Fruit fly (Drosophila melanogaster) whole organism, embryonic: ENCODE results near the gene AlkB.

ENCODE experiments used
- ATbp ChIP-seq: fragments of 200-800 bp; sonication (Bioruptor generic); optimal IDR thresholded peaks from 2 replicates; lab custom pipeline; 2017; ENCODE audit warnings: missing biosample characterization, mild to moderate bottlenecking, missing genetic modification characterization, missing genetic modification reagents
- Adf1 ChIP-seq: fragments of 200-800 bp; sonication (Bioruptor generic); IDR thresholded peaks from 2 replicates; pipeline ENCODE4 v1.3.6; 2022; ENCODE audit warnings: missing biosample characterization, missing genetic modification characterization
- Atf3 ChIP-seq: fragments of 200-800 bp; sonication (Bioruptor generic); optimal IDR thresholded peaks from 3 replicates; lab custom pipeline; 2016; ENCODE audit warnings: missing biosample characterization, missing genetic modification characterization
- Bgb ChIP-seq: fragments of 200-800 bp; sonication (Bioruptor generic); IDR thresholded peaks from 2 replicates; pipeline ENCODE4 v1.3.6; 2022; ENCODE audit warnings: missing biosample characterization, missing genetic modification characterization; ENCODE audit not compliant: partially characterized antibody
- CG1024 ChIP-seq: fragments of 200-800 bp; sonication (Bioruptor generic); IDR thresholded peaks from 2 replicates; pipeline ENCODE4 v1.3.6; 2022; ENCODE audit warnings: missing biosample characterization, missing genetic modification characterization
- CG10366 ChIP-seq: fragments of 200-800 bp; sonication (Bioruptor generic); IDR thresholded peaks from 2 replicates; pipeline ENCODE4 v1.3.6; 2022; ENCODE audit warnings: missing biosample characterization, missing genetic modification characterization
- CG10462 ChIP-seq: fragments of 200-800 bp; sonication (Bioruptor generic); optimal IDR thresholded peaks from 2 replicates; lab custom pipeline; 2016; ENCODE audit warnings: missing biosample characterization, missing genetic modification characterization
- CG11085 ChIP-seq: fragments of 200-800 bp; sonication (Bioruptor generic); IDR thresholded peaks from 2 replicates; pipeline ENCODE4 v1.3.6; 2022; ENCODE audit warnings: missing biosample characterization, missing genetic modification characterization
- CG12155 ChIP-seq: fragments of 200-800 bp; sonication (Bioruptor generic); optimal IDR thresholded peaks from 3 replicates; lab custom pipeline; 2016; ENCODE audit warnings: missing biosample characterization, missing genetic modification characterization
- CG13775 ChIP-seq: fragments of 200-800 bp; sonication (Bioruptor generic); optimal IDR thresholded peaks from 3 replicates; lab custom pipeline; 2017; ENCODE audit warnings: missing biosample characterization, mild to moderate bottlenecking, missing genetic modification characterization
- CG14441 ChIP-seq: fragments of 200-800 bp; sonication (Bioruptor generic); IDR thresholded peaks from 2 replicates; pipeline ENCODE4 v1.3.6; 2022; ENCODE audit warnings: missing biosample characterization, missing genetic modification characterization
- CG15269 ChIP-seq: fragments of 200-800 bp; sonication (Bioruptor generic); optimal IDR thresholded peaks from 2 replicates; lab custom pipeline; 2018; ENCODE audit warnings: missing biosample characterization, mild to moderate bottlenecking, missing genetic modification characterization, moderate library complexity
- CG17385 ChIP-seq: fragments of 200-800 bp; sonication (Bioruptor generic); optimal IDR thresholded peaks from 3 replicates; lab custom pipeline; 2018; ENCODE audit warnings: missing biosample characterization, mild to moderate bottlenecking, missing genetic modification characterization
- CG2120 ChIP-seq: fragments of 200-800 bp; sonication (Bioruptor generic); optimal IDR thresholded peaks from 3 replicates; lab custom pipeline; 2016; ENCODE audit warnings: missing biosample characterization, missing genetic modification characterization
- CG30403 ChIP-seq: fragments of 200-800 bp; sonication (Bioruptor generic); optimal IDR thresholded peaks from 3 replicates; lab custom pipeline; 2016; ENCODE audit warnings: missing biosample characterization, missing genetic modification characterization
- CG31441 ChIP-seq: fragments of 200-800 bp; sonication (Bioruptor generic); IDR thresholded peaks from 2 replicates; pipeline ENCODE4 v1.3.6; 2022; ENCODE audit warnings: missing biosample characterization, missing genetic modification characterization
- CG3726 ChIP-seq: fragments of 200-800 bp; sonication (Bioruptor generic); IDR thresholded peaks from 3 replicates; pipeline ENCODE4, ENCODE4 v1.3.6; 2022; ENCODE audit warnings: missing biosample characterization, missing genetic modification characterization
- CG42726 ChIP-seq: fragments of 200-800 bp; sonication (Bioruptor generic); IDR thresholded peaks from 2 replicates; pipeline ENCODE4 v1.3.6; 2022; ENCODE audit warnings: missing biosample characterization, missing genetic modification characterization; ENCODE audit not compliant: partially characterized antibody
- CG4404 ChIP-seq: fragments of 200-800 bp; sonication (Bioruptor generic); IDR thresholded peaks from 2 replicates; pipeline ENCODE4 v1.3.6; 2022; ENCODE audit warnings: missing biosample characterization, missing genetic modification characterization
- CG6765 ChIP-seq: fragments of 200-800 bp; sonication (Bioruptor generic); optimal IDR thresholded peaks from 3 replicates; lab custom pipeline; 2017; ENCODE audit warnings: missing biosample characterization, mild to moderate bottlenecking, missing genetic modification characterization
- CG7963 ChIP-seq: fragments of 200-800 bp; sonication (Bioruptor generic); IDR thresholded peaks from 3 replicates; pipeline ENCODE4 v1.3.6; 2022; ENCODE audit warnings: missing biosample characterization, missing genetic modification characterization; ENCODE audit not compliant: partially characterized antibody
- CG8089 ChIP-seq: fragments of 200-800 bp; sonication (Bioruptor generic); optimal IDR thresholded peaks from 3 replicates; lab custom pipeline; 2016; ENCODE audit warnings: missing biosample characterization, missing genetic modification characterization
- CG8478 ChIP-seq: fragments of >200 bp; optimal IDR thresholded peaks from 2 replicates; lab custom pipeline; 2018
- CG9817 ChIP-seq: fragments of 200-800 bp; sonication (Bioruptor generic); optimal IDR thresholded peaks from 2 replicates; lab custom pipeline; 2018; ENCODE audit warnings: missing biosample characterization, mild to moderate bottlenecking, missing genetic modification characterization, moderate library complexity
- Doc3 ChIP-seq: fragments of 200-800 bp; sonication (Bioruptor generic); IDR thresholded peaks from 3 replicates; pipeline ENCODE4 v1.3.6; 2022; ENCODE audit warnings: missing biosample characterization, missing genetic modification characterization; ENCODE audit not compliant: partially characterized antibody
- Lim3 ChIP-seq: fragments of 200-800 bp; sonication (Bioruptor generic); IDR thresholded peaks from 2 replicates; pipeline ENCODE4 v1.3.6; 2022; ENCODE audit warnings: missing biosample characterization, missing genetic modification characterization
- Meics ChIP-seq: fragments of 200-800 bp; sonication (Bioruptor generic); optimal IDR thresholded peaks from 2 replicates; lab custom pipeline; 2017; ENCODE audit warnings: missing biosample characterization, mild to moderate bottlenecking, missing genetic modification characterization
- TFAM ChIP-seq: fragments of 200-800 bp; sonication (Bioruptor generic); optimal IDR thresholded peaks from 2 replicates; lab custom pipeline; 2017; ENCODE audit warnings: missing biosample characterization, missing genetic modification characterization, inconsistent platforms
- YL-1 ChIP-seq: fragments of 200-800 bp; sonication (Bioruptor generic); optimal IDR thresholded peaks from 3 replicates; lab custom pipeline; 2017; ENCODE audit warnings: missing biosample characterization, mild to moderate bottlenecking, missing genetic modification characterization
- chinmo ChIP-seq: fragments of 200-800 bp; sonication (Bioruptor generic); IDR thresholded peaks from 4 replicates; pipeline ENCODE4 v1.3.6; 2022; ENCODE audit warnings: missing biosample characterization, missing genetic modification characterization; ENCODE audit not compliant: partially characterized antibody
- chm ChIP-seq: fragments of 200-800 bp; sonication (Bioruptor generic); IDR thresholded peaks from 2 replicates; pipeline ENCODE4 v1.3.6; 2022; ENCODE audit warnings: missing biosample characterization, missing genetic modification characterization
- eyg ChIP-seq: fragments of 200-800 bp; sonication (Bioruptor generic); optimal IDR thresholded peaks from 3 replicates; lab custom pipeline; 2016; ENCODE audit warnings: missing biosample characterization, missing genetic modification characterization
- fd3F ChIP-seq: fragments of 200-800 bp; sonication (Bioruptor generic); optimal IDR thresholded peaks from 2 replicates; lab custom pipeline; 2018; ENCODE audit warnings: missing biosample characterization, mild to moderate bottlenecking, missing genetic modification characterization, moderate library complexity
- gcm2 ChIP-seq: fragments of 200-800 bp; sonication (Bioruptor generic); optimal IDR thresholded peaks from 2 replicates; lab custom pipeline; 2016; ENCODE audit warnings: missing biosample characterization, missing genetic modification characterization
- gt ChIP-seq: fragments of 200-800 bp; sonication (Bioruptor generic); IDR thresholded peaks from 2 replicates; pipeline ENCODE4 v1.3.6; 2022; ENCODE audit warnings: missing biosample characterization, missing genetic modification characterization
- her ChIP-seq: fragments of 200-800 bp; sonication (Bioruptor generic); optimal IDR thresholded peaks from 2 replicates; lab custom pipeline; 2016; ENCODE audit warnings: missing biosample characterization, missing genetic modification characterization
- jigr1 ChIP-seq: fragments of 200-800 bp; sonication (Bioruptor generic); IDR thresholded peaks from 3 replicates; pipeline ENCODE4 v1.3.6; 2022; ENCODE audit warnings: missing biosample characterization, missing genetic modification characterization
- jumu ChIP-seq: fragments of 200-800 bp; sonication (Bioruptor generic); optimal IDR thresholded peaks from 3 replicates; lab custom pipeline; 2016; ENCODE audit warnings: missing biosample characterization, missing genetic modification characterization
- kay ChIP-seq: fragments of 200-800 bp; sonication (Bioruptor generic); optimal IDR thresholded peaks from 2 replicates; lab custom pipeline; 2016; ENCODE audit warnings: missing biosample characterization, missing genetic modification characterization
- lab ChIP-seq: fragments of 200-800 bp; sonication (Bioruptor generic); optimal IDR thresholded peaks from 3 replicates; lab custom pipeline; 2017; ENCODE audit warnings: missing biosample characterization, missing genetic modification characterization, mild to moderate bottlenecking, moderate library complexity, missing genetic modification reagents
- luna ChIP-seq: fragments of 200-800 bp; sonication (Bioruptor generic); optimal IDR thresholded peaks from 2 replicates; lab custom pipeline; 2016; ENCODE audit warnings: missing biosample characterization, missing genetic modification characterization
- phol ChIP-seq: fragments of 200-800 bp; sonication (Bioruptor generic); optimal IDR thresholded peaks from 3 replicates; lab custom pipeline; 2018; ENCODE audit warnings: missing biosample characterization, mild to moderate bottlenecking, missing genetic modification characterization, moderate library complexity
- pros ChIP-seq: fragments of 200-800 bp; sonication (Bioruptor generic); optimal IDR thresholded peaks from 3 replicates; lab custom pipeline; 2019; ENCODE audit warnings: missing biosample characterization, mild to moderate bottlenecking, missing genetic modification characterization, moderate library complexity
- repo ChIP-seq: fragments of 200-800 bp; sonication (Bioruptor generic); optimal IDR thresholded peaks from 2 replicates; lab custom pipeline; 2016; ENCODE audit warnings: missing biosample characterization, missing genetic modification characterization
- rib ChIP-seq: fragments of 200-800 bp; sonication (Bioruptor generic); IDR thresholded peaks from 2 replicates; pipeline ENCODE4 v1.3.6; 2022; ENCODE audit warnings: missing biosample characterization, missing genetic modification characterization
- row ChIP-seq: fragments of 200-800 bp; sonication (Bioruptor generic); IDR thresholded peaks from 3 replicates; pipeline ENCODE4 v1.3.6; 2022; ENCODE audit warnings: missing biosample characterization, missing genetic modification characterization
- run ChIP-seq: fragments of 200-800 bp; sonication (Bioruptor generic); optimal IDR thresholded peaks from 3 replicates; lab custom pipeline; 2018; ENCODE audit warnings: missing biosample characterization, mild to moderate bottlenecking, missing genetic modification characterization
- seq ChIP-seq: fragments of 200-800 bp; sonication (Bioruptor generic); IDR thresholded peaks from 2 replicates; pipeline ENCODE4 v1.3.6; 2022; ENCODE audit warnings: missing biosample characterization, missing genetic modification characterization
- slp2 ChIP-seq: fragments of 200-800 bp; sonication (Bioruptor generic); optimal IDR thresholded peaks from 2 replicates; lab custom pipeline; 2016; ENCODE audit warnings: missing biosample characterization, missing genetic modification characterization
- tap ChIP-seq: fragments of 200-800 bp; optimal IDR thresholded peaks from 3 replicates; lab custom pipeline; 2019; ENCODE audit warnings: missing biosample characterization, mild to moderate bottlenecking, missing genetic modification characterization, moderate library complexity
- tin ChIP-seq: fragments of 200-800 bp; sonication (Bioruptor generic); optimal IDR thresholded peaks from 3 replicates; lab custom pipeline; 2016; ENCODE audit warnings: missing biosample characterization, missing genetic modification characterization
- tio ChIP-seq: fragments of 200-800 bp; sonication (Bioruptor generic); optimal IDR thresholded peaks from 2 replicates; lab custom pipeline; 2017; ENCODE audit warnings: missing biosample characterization, missing genetic modification characterization, inconsistent platforms

Gene AlkB

DNA sequence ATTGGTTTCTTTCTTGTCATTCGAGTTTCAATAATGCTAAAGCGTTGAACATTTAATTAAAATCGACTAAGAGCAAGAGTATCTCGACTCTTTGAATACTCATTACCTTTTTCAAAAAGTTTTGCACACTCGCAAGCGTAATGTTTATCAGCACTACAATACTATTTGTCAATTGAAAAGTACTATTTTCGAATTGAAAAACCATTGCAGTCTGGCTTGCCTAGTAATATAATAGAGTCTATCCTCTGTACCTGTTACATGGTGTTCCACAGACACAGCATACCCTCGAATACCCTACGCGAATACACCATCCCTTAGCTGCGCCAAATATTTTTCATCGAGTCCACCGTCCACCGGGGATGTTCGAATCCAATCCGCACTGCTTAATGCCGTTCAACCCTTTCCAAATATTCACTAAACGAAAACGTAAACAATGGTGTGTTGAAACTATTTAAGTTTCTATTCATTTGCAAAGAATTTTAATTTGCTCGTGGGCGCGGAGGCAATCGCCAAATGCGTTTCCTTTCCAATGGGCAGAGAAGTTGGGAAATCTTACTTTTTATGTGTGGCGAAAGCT, 40.6 kb downstream of the AlkB start (continued):
- TF ChIP-seq TFAM, result no peak
- 0 out of 2 replicates have a peak, but pooled peaks have one; percentile 6 for TF ChIP-seq CG14441 (GFP tag; lab: Robert Waterston, UW)
- no peak for TF ChIP-seq tap (tag; lab: Kevin White, UChicago)
- no peak for TF ChIP-seq Atf3 (GFP tag; lab: Kevin White, UChicago)
- peak; percentile 13 for TF ChIP-seq CG17385 (GFP tag; lab: Kevin White, UChicago)
- TF ChIP-seq jigr1, result no peak
- TF ChIP-seq CG6765, result no peak
- no peak for TF ChIP-seq CG31441 (GFP tag; lab: Robert Waterston, UW)
- no peak for TF ChIP-seq Doc3 (GFP tag; lab: Robert Waterston, UW)
- TF ChIP-seq lab (GFP tag; lab: Kevin White, UChicago), result no peak
- TF ChIP-seq CG13775 (GFP tag; lab: Kevin White, UChicago), result no peak
- no peak for TF ChIP-seq Meics (GFP tag; lab: Kevin White, UChicago)
- no peak for TF ChIP-seq CG4404 (GFP tag; lab: Robert Waterston, UW)
- TF ChIP-seq row (GFP tag; lab: Robert Waterston, UW), result peak; percentile 84
- TF ChIP-seq gcm2 (GFP tag; lab: Kevin White, UChicago), result no peak
- no peak for TF ChIP-seq chm (GFP tag; lab: Robert Waterston, UW)
- peak; percentile 31 for TF ChIP-seq CG30403 (GFP tag; lab: Kevin White, UChicago)
- no peak for TF ChIP-seq tin (GFP tag; lab: Kevin White, UChicago)
- no peak for TF ChIP-seq CG11085 (GFP tag; lab: Robert Waterston, UW)
- TF ChIP-seq CG12155 (GFP tag; lab: Kevin White, UChicago), result no peak
- TF ChIP-seq tio (GFP tag; lab: Kevin White, UChicago), result no peak
- no peak for TF ChIP-seq slp2 (GFP tag; lab: Kevin White, UChicago)
- no peak for TF ChIP-seq her (GFP tag; lab: Kevin White, UChicago)
- TF ChIP-seq CG9817, result no peak
- TF ChIP-seq jumu, result peak; percentile 8
- no peak for TF ChIP-seq kay (GFP tag; lab: Kevin White, UChicago)
- no peak for TF ChIP-seq Adf1 (GFP tag; lab: Robert Waterston, UW)
- no peak for TF ChIP-seq rib (GFP tag; lab: Robert Waterston, UW)
- no peak for TF ChIP-seq CG1024 (GFP tag; lab: Robert Waterston, UW)
- no peak for TF ChIP-seq eyg (GFP tag; lab: Kevin White, UChicago)
- TF ChIP-seq gt, result no peak
- peak; percentile 56; the same call in 1 of the 2 replicates for TF ChIP-seq seq
- peak; percentile 41 for TF ChIP-seq pros (GFP tag; lab: Kevin White, UChicago)
- TF ChIP-seq YL-1, result no peak
- TF ChIP-seq run (tag; lab: Kevin White, UChicago), result no peak
- no peak for TF ChIP-seq chinmo (GFP tag; lab: Robert Waterston, UW)
- no peak for TF ChIP-seq CG42726
- TF ChIP-seq CG15269 (tag; lab: Kevin White, UChicago), result no peak
- peak; percentile 36 for TF ChIP-seq CG2120 (GFP tag; lab: Kevin White, UChicago)
- no peak for TF ChIP-seq CG8478 (lab: Kevin White, UChicago)
- TF ChIP-seq CG7963 (GFP tag; lab: Robert Waterston, UW), result no peak
- no peak for TF ChIP-seq fd3F (GFP tag; lab: Kevin White, UChicago)
- no peak for TF ChIP-seq Bgb (GFP tag; lab: Robert Waterston, UW)
- no peak for TF ChIP-seq CG8089 (GFP tag; lab: Kevin White, UChicago)
- peak; percentile 42 for TF ChIP-seq phol (tag; lab: Kevin White, UChicago)
- TF ChIP-seq ATbp (GFP tag; lab: Kevin White, UChicago), result no peak
- TF ChIP-seq CG10366 (GFP tag; lab: Robert Waterston, UW), result 0 out of 2 replicates have a peak, but pooled peaks have one; percentile 16
- no peak for TF ChIP-seq repo (GFP tag; lab: Kevin White, UChicago)
- TF ChIP-seq CG10462 (GFP tag; lab: Kevin White, UChicago), result no peak
- no peak for TF ChIP-seq luna (GFP tag; lab: Kevin White, UChicago)
- no peak for TF ChIP-seq Lim3
- TF ChIP-seq CG3726 (GFP tag; lab: Robert Waterston, UW), result no peak
